Worm (Caenorhabditis elegans): ENCODE measurements around the gene zyg-12.
A peak's percentile ranks its signal among the peaks of the same experiment; 100 is the strongest.

The zyg-12 gene

ce11 chrII:4949380-4949950, at the start of gene zyg-12, which contains the start of gene try-1:
Gene zyg-12 (plus strand): TSS chrII:4949900.
Gene try-1 (minus strand): TSS chrII:4949527.
- TF ChIP-seq him-1 (tag; optimal IDR thresholded peaks at IDR 0.05) (no peak), egrh-3 (GFP tag; IDR thresholded peaks at IDR 0.05) (no peak), hmg-20 (GFP tag; IDR thresholded peaks at IDR 0.05) (no peak), Y79H2A.3 (GFP tag; conservative IDR thresholded peaks at IDR 0.05) (no peak), ceh-91 (GFP tag; IDR thresholded peaks at IDR 0.05) (peak; percentile 17; the same call in 1 of the 2 replicates), sdz-38 (tag; optimal IDR thresholded peaks at IDR 0.05) (no peak), ztf-6 (GFP tag; IDR thresholded peaks at IDR 0.05) (no peak), F33H1.4 (GFP tag; IDR thresholded peaks at IDR 0.05) (0 out of 2 replicates have a peak, but pooled peaks have one; percentile 18), zim-3 (tag; optimal IDR thresholded peaks at IDR 0.05) (no peak), F22D6.2 (tag; optimal IDR thresholded peaks at IDR 0.05) (no peak), Y53F4B.3 (GFP tag; IDR thresholded peaks at IDR 0.05) (no peak), hmg-1.2 (GFP tag; IDR thresholded peaks at IDR 0.05) (0 out of 2 replicates have a peak, but pooled peaks have one; percentile 11), B0035.1 (tag; optimal IDR thresholded peaks at IDR 0.05) (no peak), K11D2.4 (GFP tag; IDR thresholded peaks at IDR 0.05) (no peak), lir-1 (GFP tag; conservative IDR thresholded peaks at IDR 0.05) (no peak), nfya-1 (tag; optimal IDR thresholded peaks at IDR 0.05; ENCODE audit: borderline replicate concordance, insufficient read depth) (no peak), xnd-1 (tag; optimal IDR thresholded peaks at IDR 0.05) (peak; percentile 47), lsl-1 (GFP tag; optimal IDR thresholded peaks at IDR 0.05) (peak; percentile 35), madf-8 (GFP tag; conservative IDR thresholded peaks at IDR 0.05) (peak; percentile 51), aptf-3 (GFP tag; IDR thresholded peaks at IDR 0.05) (no peak), efl-1 (GFP tag; optimal IDR thresholded peaks at IDR 0.05) (peak; percentile 64), madf-3 (GFP tag; IDR thresholded peaks at IDR 0.05) (0 out of 2 replicates have a peak, but pooled peaks have one; percentile 42), sptf-2 (GFP tag; optimal IDR thresholded peaks at IDR 0.05) (no peak), mcd-1 (GFP tag; IDR thresholded peaks at IDR 0.05) (no peak), cebp-1 (GFP tag; IDR thresholded peaks at IDR 0.05) (no peak), cebp-1 (tag; optimal IDR thresholded peaks at IDR 0.05) (no peak), nhr-90 (tag; optimal IDR thresholded peaks at IDR 0.05) (no peak), F57C9.4 (tag; optimal IDR thresholded peaks at IDR 0.05) (no peak), madf-6 (GFP tag; IDR thresholded peaks at IDR 0.05) (peak; percentile 78), attf-5 (GFP tag; optimal IDR thresholded peaks at IDR 0.05) (no peak), dpl-1 (GFP tag; optimal IDR thresholded peaks at IDR 0.05) (peak; percentile 16), egl-18 (GFP tag; IDR thresholded peaks at IDR 0.05) (no peak), mel-28 (tag; optimal IDR thresholded peaks at IDR 0.05; ENCODE audit: borderline replicate concordance) (no peak), nhr-80 (tag; optimal IDR thresholded peaks at IDR 0.05) (no peak), snpc-3.4 (tag; optimal IDR thresholded peaks at IDR 0.05) (peak; percentile 43), B0336.3 (GFP tag; IDR thresholded peaks at IDR 0.05) (no peak), die-1 (tag; optimal IDR thresholded peaks at IDR 0.05) (no peak), ceh-79 (tag; optimal IDR thresholded peaks at IDR 0.05) (no peak)

ce11 chrII:4902035-4902434, 47.7 kb upstream of the zyg-12 start, which contains the start of gene R05F9.9:
Gene R05F9.9 (minus strand): TSS chrII:4902100.
- TF ChIP-seq Y67H2A.10 (GFP tag; conservative IDR thresholded peaks at IDR 0.05): no peak
- no peak for TF ChIP-seq ztf-25 (GFP tag; IDR thresholded peaks at IDR 0.05)
- TF ChIP-seq ztf-26 (tag; optimal IDR thresholded peaks at IDR 0.05): peak; percentile 37
- TF ChIP-seq ama-1 (optimal IDR thresholded peaks at IDR 0.05): peak; percentile 64
- no peak for TF ChIP-seq ama-1 (GFP tag; optimal IDR thresholded peaks at IDR 0.05)
- peak; percentile 6; the same call in 1 of the 2 replicates for TF ChIP-seq F33H1.4 (GFP tag; IDR thresholded peaks at IDR 0.05)
- 0 out of 2 replicates have a peak, but pooled peaks have one; percentile 15 for TF ChIP-seq F39B2.1 (GFP tag; IDR thresholded peaks at IDR 0.05)
- peak; percentile 43 for TF ChIP-seq tbp1 (GFP tag; optimal IDR thresholded peaks at IDR 0.05)
- TF ChIP-seq xnd-1 (tag; optimal IDR thresholded peaks at IDR 0.05): no peak
- TF ChIP-seq lsy-27 (tag; optimal IDR thresholded peaks at IDR 0.05; ENCODE audit: borderline replicate concordance, insufficient read depth): no peak
- TF ChIP-seq cebp-1 (GFP tag; IDR thresholded peaks at IDR 0.05): no peak
- TF ChIP-seq cebp-1 (tag; optimal IDR thresholded peaks at IDR 0.05): peak; percentile 57
- peak; percentile 52; the same call in 1 of the 2 replicates for TF ChIP-seq mcd-1 (GFP tag; IDR thresholded peaks at IDR 0.05)
- peak; percentile 27 for TF ChIP-seq mxl-1 (tag; optimal IDR thresholded peaks at IDR 0.05)
- TF ChIP-seq atf-7 (tag; optimal IDR thresholded peaks at IDR 0.05): peak; percentile 46
- TF ChIP-seq nhr-80 (tag; optimal IDR thresholded peaks at IDR 0.05): peak; percentile 17
- peak; percentile 52 for TF ChIP-seq nfyb-1 (GFP tag; IDR thresholded peaks at IDR 0.05)
